Fruit fly (Drosophila melanogaster) whole organism, adult: ENCODE measurements around the gene Csas.

Source experiments
- CG5204 ChIP-seq: fragments of 200-800 bp; sonication (Bioruptor generic); optimal IDR thresholded peaks from 2 replicates; lab custom pipeline; 2016; ENCODE audit warnings: missing biosample characterization, missing genetic modification characterization
- Clk ChIP-seq: fragments of 200-800 bp; sonication (Bioruptor generic); optimal IDR thresholded peaks from 2 replicates; lab custom pipeline; 2017; ENCODE audit warnings: missing biosample characterization, missing genetic modification characterization
- Mnt ChIP-seq: fragments of 200-800 bp; sonication (Bioruptor generic); optimal IDR thresholded peaks from 2 replicates; lab custom pipeline; 2016; ENCODE audit warnings: missing biosample characterization, mild to moderate bottlenecking, missing genetic modification characterization
- cic ChIP-seq: fragments of 200-800 bp; sonication (Bioruptor generic); optimal IDR thresholded peaks from 2 replicates; lab custom pipeline; 2017; ENCODE audit warnings: missing biosample characterization, mild to moderate bottlenecking, missing genetic modification characterization, moderate library complexity
- kay ChIP-seq: fragments of 200-800 bp; sonication (Bioruptor generic); peaks from one replicate; lab custom pipeline; 2016; ENCODE audit warnings: missing biosample characterization, missing genetic modification characterization, borderline replicate concordance
- ovo ChIP-seq: fragments of 200-800 bp; sonication (Bioruptor generic); optimal IDR thresholded peaks from 2 replicates; lab custom pipeline; 2016; ENCODE audit warnings: missing biosample characterization, missing genetic modification characterization
- toe ChIP-seq: fragments of 200-800 bp; sonication (Bioruptor generic); optimal IDR thresholded peaks from 2 replicates; lab custom pipeline; 2016; ENCODE audit warnings: missing biosample characterization, missing genetic modification characterization

DNA sequence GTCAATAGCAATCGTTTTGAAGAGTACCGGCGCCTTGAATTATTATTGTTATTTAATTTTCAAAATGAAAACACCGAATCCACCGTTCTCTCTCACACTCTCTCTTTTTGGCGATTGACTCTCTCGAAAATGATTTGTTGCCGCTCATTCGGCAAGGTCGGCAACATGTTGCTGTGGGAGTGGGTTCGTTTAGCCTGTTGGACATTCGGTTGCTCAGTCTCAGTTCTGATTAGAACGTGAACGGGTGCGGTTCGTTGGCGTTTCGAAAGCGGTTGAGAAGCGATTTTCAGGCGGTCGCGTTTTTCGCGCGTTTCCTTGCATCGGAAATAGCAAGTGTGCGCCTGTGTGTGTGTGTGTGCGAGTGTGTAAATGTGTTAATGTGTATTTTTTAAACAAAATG, 49.8 kb downstream of the Csas start, which contains the start of gene Ac76E:
- TF ChIP-seq Mnt (peak; percentile 68), kay (GFP tag; lab: Kevin White, UChicago) (peak; percentile 29), cic (GFP tag; lab: Kevin White, UChicago) (peak; percentile 64), ovo (GFP tag; lab: Kevin White, UChicago) (no peak), toe (GFP tag; lab: Kevin White, UChicago) (peak; percentile 19), Clk (GFP tag; lab: Kevin White, UChicago) (no peak), CG5204 (no peak)
